Worm (Caenorhabditis elegans): ENCODE results near the gene gars-1.

The gars-1 gene

ce11 chrIII:5162820-5163631, at the start of gene gars-1:
Gene gars-1, minus strand, starts transcription at chrIII:5163627.
- TF ChIP-seq isw-1 (GFP tag; IDR thresholded peaks at IDR 0.05) (no peak), sup-37 (GFP tag; optimal IDR thresholded peaks at IDR 0.05) (no peak), lin-15B (tag; optimal IDR thresholded peaks at IDR 0.05) (peak; percentile 9), blmp-1 (tag; optimal IDR thresholded peaks at IDR 0.05) (peak; percentile 70), tbx-2 (tag; optimal IDR thresholded peaks at IDR 0.05) (no peak), skn-1 (tag; optimal IDR thresholded peaks at IDR 0.05) (peak; percentile 66), rnt-1 (tag; optimal IDR thresholded peaks at IDR 0.05) (peak; percentile 15), nhr-11 (tag; optimal IDR thresholded peaks at IDR 0.05) (no peak), lin-13 (GFP tag; optimal IDR thresholded peaks at IDR 0.05) (peak; percentile 19), C04F5.9 (tag; optimal IDR thresholded peaks at IDR 0.05) (no peak), C16A3.4 (tag; optimal IDR thresholded peaks at IDR 0.05) (peak; percentile 25), grh-1 (GFP tag; IDR thresholded peaks at IDR 0.05) (no peak), ceh-90 (tag; optimal IDR thresholded peaks at IDR 0.05) (no peak), mep-1 (tag; optimal IDR thresholded peaks at IDR 0.05) (peak; percentile 7), mdl-1 (tag; optimal IDR thresholded peaks at IDR 0.05) (no peak), efl-1 (optimal IDR thresholded peaks at IDR 0.05) (peak; percentile 32), efl-1 (GFP tag; optimal IDR thresholded peaks at IDR 0.05 in 1 of 2) (peak; percentile 40 to 80), nhr-85 (tag) (peak; percentile 25), lin-35 (GFP tag; optimal IDR thresholded peaks at IDR 0.05) (peak in 1 of 2 experiments; percentile 37), egl-27 (tag; optimal IDR thresholded peaks at IDR 0.05) (no peak), nhr-20 (tag; optimal IDR thresholded peaks at IDR 0.05) (peak; percentile 4), sox-4 (tag; optimal IDR thresholded peaks at IDR 0.05) (no peak), zag-1 (tag; optimal IDR thresholded peaks at IDR 0.05) (no peak), swsn-7 (tag; optimal IDR thresholded peaks at IDR 0.05) (no peak), unc-98 (GFP tag; IDR thresholded peaks at IDR 0.05) (no peak), unc-62 (GFP tag; optimal IDR thresholded peaks at IDR 0.05) (no peak), sptf-1 (tag; optimal IDR thresholded peaks at IDR 0.05) (no peak), nhr-71 (tag; optimal IDR thresholded peaks at IDR 0.05) (peak; percentile 19), nhr-47 (tag; optimal IDR thresholded peaks at IDR 0.05) (no peak), F16B12.6 (tag; optimal IDR thresholded peaks at IDR 0.05) (no peak), dpl-1 (GFP tag; optimal IDR thresholded peaks at IDR 0.05) (peak; percentile 6 to 53 (median 7)), elt-3 (tag; optimal IDR thresholded peaks at IDR 0.05) (no peak), vab-15 (tag; optimal IDR thresholded peaks at IDR 0.05) (no peak), hlh-17 (GFP tag; optimal IDR thresholded peaks at IDR 0.05; ENCODE audit: borderline replicate concordance) (no peak), ces-1 (GFP tag; optimal IDR thresholded peaks at IDR 0.05) (no peak), pag-3 (tag; optimal IDR thresholded peaks at IDR 0.05; ENCODE audit: borderline replicate concordance, insufficient read depth) (no peak), ztf-4 (tag; optimal IDR thresholded peaks at IDR 0.05) (no peak), nhr-77 (tag; optimal IDR thresholded peaks at IDR 0.05) (no peak), nhr-84 (tag; optimal IDR thresholded peaks at IDR 0.05) (no peak), hlh-4 (tag; optimal IDR thresholded peaks at IDR 0.05) (no peak), mef-2 (tag; optimal IDR thresholded peaks at IDR 0.05) (no peak), zip-4 (GFP tag; optimal IDR thresholded peaks at IDR 0.05) (peak; percentile 82), fkh-8 (tag; optimal IDR thresholded peaks at IDR 0.05) (no peak), nhr-19 (GFP tag; conservative IDR thresholded peaks at IDR 0.05) (no peak), ceh-63 (GFP tag; optimal IDR thresholded peaks at IDR 0.05) (no peak), fos-1 (tag; optimal IDR thresholded peaks at IDR 0.05) (no peak), lsy-2 (tag; optimal IDR thresholded peaks at IDR 0.05) (peak in 1 of 2 experiments; percentile 30), nhr-12 (tag; optimal IDR thresholded peaks at IDR 0.05) (no peak), mab-9 (GFP tag; IDR thresholded peaks at IDR 0.05) (no peak), egl-13 (tag; optimal IDR thresholded peaks at IDR 0.05) (no peak), alr-1 (tag; optimal IDR thresholded peaks at IDR 0.05; ENCODE audit: borderline replicate concordance) (no peak), nhr-90 (tag; optimal IDR thresholded peaks at IDR 0.05; ENCODE audit: poor library complexity) (no peak)
